Worm (Caenorhabditis elegans) whole organism, L2 larva: ENCODE results near the gene pps-1.

Source experiments
- C34F6.9 ChIP-seq: fragments of 150-350 bp; optimal IDR thresholded peaks from 2 replicates; lab custom pipeline; 2014; ENCODE audit warnings: missing biosample characterization, missing genetic modification characterization
- F13H6.1 ChIP-seq: sonication (generic microtip); optimal IDR thresholded peaks from 2 replicates; lab custom pipeline; 2016; ENCODE audit warnings: missing genetic modification characterization, missing compliant biosample characterization
- R02D3.7 ChIP-seq: fragments of 150-350 bp; optimal IDR thresholded peaks from 2 replicates; lab custom pipeline; 2014; ENCODE audit warnings: missing biosample characterization, missing genetic modification characterization
- Y55F3AM.14 ChIP-seq: fragments of 200-800 bp; sonication (Bioruptor generic); optimal IDR thresholded peaks from 2 replicates; lab custom pipeline; 2018; ENCODE audit warnings: mild to moderate bottlenecking, missing genetic modification characterization, missing compliant biosample characterization
- ZK546.5 ChIP-seq: sonication (generic microtip); optimal IDR thresholded peaks from 2 replicates; lab custom pipeline; 2017; ENCODE audit warnings: missing biosample characterization, missing genetic modification characterization
- alr-1 ChIP-seq: fragments of 150-350 bp; optimal IDR thresholded peaks from 2 replicates; lab custom pipeline; 2014; ENCODE audit warnings: missing biosample characterization, missing genetic modification characterization
- aly-2 ChIP-seq: fragments of 150-350 bp; optimal IDR thresholded peaks from 2 replicates; lab custom pipeline; 2014; ENCODE audit warnings: missing biosample characterization, missing genetic modification characterization
- blmp-1 ChIP-seq: sonication (generic microtip); optimal IDR thresholded peaks from 2 replicates; lab custom pipeline; 2017; ENCODE audit warnings: missing genetic modification characterization, mild to moderate bottlenecking, missing compliant biosample characterization, antibody characterized with exemption, moderate library complexity; ENCODE audit not compliant: insufficient read depth
- ceh-16 ChIP-seq: fragments of 150-350 bp; optimal IDR thresholded peaks from 2 replicates; lab custom pipeline; 2014; ENCODE audit warnings: missing biosample characterization, missing genetic modification characterization
- crh-2 ChIP-seq: sonication (generic microtip); optimal IDR thresholded peaks from 2 replicates; lab custom pipeline; 2017; ENCODE audit warnings: missing biosample characterization, missing genetic modification characterization
- dmd-4 ChIP-seq: sonication (generic microtip); optimal IDR thresholded peaks from 2 replicates; lab custom pipeline; 2017; ENCODE audit warnings: missing biosample characterization, missing genetic modification characterization
- egl-27 ChIP-seq: sonication (generic microtip); optimal IDR thresholded peaks from 3 replicates; lab custom pipeline; 2017; ENCODE audit warnings: missing biosample characterization, missing genetic modification reagents, missing genetic modification characterization
- elt-3 ChIP-seq: sonication (generic microtip); optimal IDR thresholded peaks from 2 replicates; lab custom pipeline; 2017; ENCODE audit warnings: missing biosample characterization, missing genetic modification characterization
- fos-1 ChIP-seq: fragments of 150-350 bp; optimal IDR thresholded peaks from 2 replicates; lab custom pipeline; 2014; ENCODE audit warnings: missing biosample characterization, missing genetic modification characterization
- gmeb-1 ChIP-seq: fragments of 150-350 bp; optimal IDR thresholded peaks from 2 replicates; lab custom pipeline; 2014; ENCODE audit warnings: missing biosample characterization, missing genetic modification characterization
- lin-11 ChIP-seq: fragments of 150-350 bp; sonication (generic microtip); optimal IDR thresholded peaks from 2 replicates; lab custom pipeline; 2014; ENCODE audit warnings: missing biosample characterization, missing genetic modification characterization, inconsistent platforms, mixed read lengths
- lin-13 ChIP-seq: fragments of 150-350 bp; optimal IDR thresholded peaks from 2 replicates; lab custom pipeline; 2014; ENCODE audit warnings: missing biosample characterization, missing genetic modification reagents, missing genetic modification characterization
- lin-39 ChIP-seq: fragments of 150-350 bp; optimal IDR thresholded peaks from 2 replicates; lab custom pipeline; 2014; ENCODE audit warnings: missing biosample characterization, missing genetic modification reagents, missing genetic modification characterization
- lsy-2 ChIP-seq, 2 experiments: fragments of 150-350 bp in 1 of 2; sonication (generic microtip) in 1 of 2; optimal IDR thresholded peaks; 2 replicates each; lab custom pipeline; 2014 to 2017; ENCODE audit warnings: missing biosample characterization in 2 of 2, missing genetic modification characterization in 2 of 2
- mbf-1 ChIP-seq: sonication (generic microtip); optimal IDR thresholded peaks from 2 replicates; lab custom pipeline; 2017; ENCODE audit warnings: missing biosample characterization, missing genetic modification characterization
- nhr-11 ChIP-seq: fragments of 150-350 bp; optimal IDR thresholded peaks from 2 replicates; lab custom pipeline; 2014; ENCODE audit warnings: missing biosample characterization, missing genetic modification characterization
- nhr-12 ChIP-seq: fragments of 150-350 bp; optimal IDR thresholded peaks from 2 replicates; lab custom pipeline; 2014; ENCODE audit warnings: missing biosample characterization, missing genetic modification characterization
- nhr-129 ChIP-seq: fragments of 150-350 bp; optimal IDR thresholded peaks from 2 replicates; lab custom pipeline; 2014; ENCODE audit warnings: missing biosample characterization, missing genetic modification characterization
- nhr-21 ChIP-seq: fragments of 150-350 bp; optimal IDR thresholded peaks from 2 replicates; lab custom pipeline; 2014; ENCODE audit warnings: missing biosample characterization, missing genetic modification characterization
- nhr-23 ChIP-seq: fragments of 150-350 bp; optimal IDR thresholded peaks from 2 replicates; lab custom pipeline; 2014; ENCODE audit warnings: missing biosample characterization, missing genetic modification reagents, missing genetic modification characterization
- nhr-237 ChIP-seq: fragments of 150-350 bp; optimal IDR thresholded peaks from 2 replicates; lab custom pipeline; 2014; ENCODE audit warnings: missing biosample characterization, missing genetic modification characterization
- nhr-6 ChIP-seq: fragments of 150-350 bp; optimal IDR thresholded peaks from 2 replicates; lab custom pipeline; 2014; ENCODE audit warnings: missing biosample characterization, missing genetic modification characterization
- peb-1 ChIP-seq: fragments of 150-350 bp; optimal IDR thresholded peaks from 2 replicates; lab custom pipeline; 2014; ENCODE audit warnings: missing biosample characterization, missing genetic modification characterization
- sem-4 ChIP-seq: fragments of 150-350 bp; optimal IDR thresholded peaks from 2 replicates; lab custom pipeline; 2014; ENCODE audit warnings: missing biosample characterization, missing genetic modification reagents, missing genetic modification characterization
- skn-1 ChIP-seq: sonication (generic microtip); optimal IDR thresholded peaks from 2 replicates; lab custom pipeline; 2017; ENCODE audit warnings: missing biosample characterization, missing genetic modification characterization
- sma-3 ChIP-seq: sonication (generic microtip); optimal IDR thresholded peaks from 2 replicates; lab custom pipeline; 2016; ENCODE audit warnings: missing genetic modification reagents, missing genetic modification characterization, missing compliant biosample characterization
- sma-9 ChIP-seq, 2 experiments: fragments of 150-350 bp in 1 of 2; sonication (generic microtip) in 1 of 2; optimal IDR thresholded peaks; 2 replicates each; lab custom pipeline; 2014 to 2016; ENCODE audit warnings: missing genetic modification characterization in 2 of 2, mild to moderate bottlenecking in 1 of 2, missing biosample characterization in 1 of 2, missing compliant biosample characterization in 1 of 2, missing genetic modification reagents in 1 of 2, moderate library complexity in 1 of 2
- snpc-4 ChIP-seq: fragments of 150-350 bp; optimal IDR thresholded peaks from 2 replicates; lab custom pipeline; 2014; ENCODE audit warnings: missing biosample characterization, missing genetic modification characterization
- unc-39 ChIP-seq: fragments of 150-350 bp; optimal IDR thresholded peaks from 2 replicates; lab custom pipeline; 2014; ENCODE audit warnings: missing biosample characterization, missing genetic modification characterization
- unc-55 ChIP-seq: fragments of 150-350 bp; sonication (generic microtip); optimal IDR thresholded peaks from 3 replicates; lab custom pipeline; 2014; ENCODE audit warnings: missing biosample characterization, missing genetic modification reagents, missing genetic modification characterization
- unc-62 ChIP-seq: fragments of 150-350 bp; optimal IDR thresholded peaks from 2 replicates; lab custom pipeline; 2014; ENCODE audit warnings: missing biosample characterization, missing genetic modification reagents, missing genetic modification characterization
- zag-1 ChIP-seq: fragments of 150-350 bp; optimal IDR thresholded peaks from 2 replicates; lab custom pipeline; 2014; ENCODE audit warnings: missing biosample characterization, missing genetic modification characterization
- ztf-1 ChIP-seq: fragments of 200-800 bp; sonication (Bioruptor generic); conservative IDR thresholded peaks from 2 replicates; pipeline ENCODE4 v1.3.6; 2022; ENCODE audit warnings: missing genetic modification characterization, missing compliant biosample characterization
- ztf-11 ChIP-seq: sonication (generic microtip); optimal IDR thresholded peaks from 2 replicates; lab custom pipeline; 2017; ENCODE audit warnings: missing biosample characterization, missing genetic modification characterization

Gene pps-1

ce11 chrIV:10126544-10126943 lies 35.3 kb upstream of the pps-1 start, which contains the start of gene ctf-18:
TSS of gene ctf-18 (minus strand) at chrIV:10126644.
- TF ChIP-seq mbf-1 (tag; lab: Kevin White, UChicago) (no peak), F13H6.1 (no peak)

- TF ChIP-seq blmp-1 (tag; lab: Kevin White, UChicago), result no peak
- no peak for TF ChIP-seq lin-11 (tag; lab: Kevin White, UChicago)
- TF ChIP-seq snpc-4 (tag; lab: Kevin White, UChicago), result no peak
- no peak for TF ChIP-seq unc-55
- no peak for TF ChIP-seq gmeb-1 (tag; lab: Kevin White, UChicago)
- no peak for TF ChIP-seq nhr-129 (tag; lab: Kevin White, UChicago)
- no peak for TF ChIP-seq dmd-4 (tag; lab: Kevin White, UChicago)
These were observed 33.4 kb upstream of the pps-1 start for ce11 chrIV:10128446-10128845.

ce11 chrIV:10128906-10129386 lies 32.9 kb upstream of the pps-1 start, which contains the start of the genes gtbp-1 and K08F4.3:
TSS of gene gtbp-1 (minus strand) at chrIV:10128956.
TSS of gene K08F4.3 (plus strand) at chrIV:10129257.
- peak; percentile 10 for TF ChIP-seq snpc-4 (tag; lab: Kevin White, UChicago)
- TF ChIP-seq nhr-6 (tag; lab: Kevin White, UChicago), result no peak
- peak; percentile 90 for TF ChIP-seq gmeb-1 (tag; lab: Kevin White, UChicago)
- TF ChIP-seq ztf-1 (GFP tag; lab: Robert Waterston, UW), result no peak
- no peak for TF ChIP-seq skn-1
- TF ChIP-seq egl-27 (tag; lab: Kevin White, UChicago), result no peak
- TF ChIP-seq lin-13, result peak; percentile 63
- peak; percentile 39 for TF ChIP-seq sma-9 (GFP tag; optimal IDR thresholded peaks at IDR 0.05; lab: Kevin White, UChicago)
- TF ChIP-seq sma-9 (tag; optimal IDR thresholded peaks at IDR 0.05; lab: Kevin White, UChicago), result no peak
- peak; percentile 94 for TF ChIP-seq crh-2
- peak; percentile 84 for TF ChIP-seq lin-11 (tag; lab: Kevin White, UChicago)
- no peak for TF ChIP-seq nhr-237
- peak; percentile 52 for TF ChIP-seq F13H6.1
- TF ChIP-seq Y55F3AM.14 (GFP tag; lab: Kevin White, UChicago), result no peak
- TF ChIP-seq ZK546.5 (tag; lab: Kevin White, UChicago), result peak; percentile 80
- TF ChIP-seq zag-1 (tag; lab: Kevin White, UChicago), result peak; percentile 20
- TF ChIP-seq elt-3 (tag; lab: Kevin White, UChicago), result no peak
- no peak for TF ChIP-seq aly-2 (tag; lab: Kevin White, UChicago)
- TF ChIP-seq ceh-16 (tag; lab: Kevin White, UChicago), result no peak
- TF ChIP-seq nhr-21 (tag; lab: Kevin White, UChicago), result peak; percentile 2
- no peak for TF ChIP-seq peb-1 (tag; lab: Kevin White, UChicago)
- TF ChIP-seq sem-4 (tag; lab: Kevin White, UChicago), result peak; percentile 22
- TF ChIP-seq unc-55, result peak; percentile 94
- TF ChIP-seq nhr-12 (tag; lab: Kevin White, UChicago), result no peak
- TF ChIP-seq unc-39 (tag; lab: Kevin White, UChicago), result no peak
- peak; percentile 16 to 90 for TF ChIP-seq lsy-2 (tag; optimal IDR thresholded peaks at IDR 0.05; lab: Kevin White, UChicago)
- TF ChIP-seq alr-1 (tag; lab: Kevin White, UChicago), result no peak
- no peak for TF ChIP-seq lin-39 (tag; lab: Kevin White, UChicago)
- no peak for TF ChIP-seq ztf-11 (tag; lab: Kevin White, UChicago)
- no peak for TF ChIP-seq nhr-11 (tag; lab: Kevin White, UChicago)
- TF ChIP-seq nhr-23 (tag; lab: Kevin White, UChicago), result no peak
- TF ChIP-seq nhr-129 (tag; lab: Kevin White, UChicago), result peak; percentile 90
- TF ChIP-seq sma-3 (GFP tag; lab: Kevin White, UChicago), result peak; percentile 66
- TF ChIP-seq R02D3.7 (tag; lab: Kevin White, UChicago), result no peak
- peak; percentile 86 for TF ChIP-seq C34F6.9 (tag; lab: Kevin White, UChicago)
- TF ChIP-seq unc-62 (GFP tag; lab: Kevin White, UChicago), result no peak
- no peak for TF ChIP-seq fos-1 (tag; lab: Kevin White, UChicago)
